Worm (Caenorhabditis elegans) whole organism, L1 larva: ENCODE results near the gene sdz-10.

Experiments used
- F16B12.6 ChIP-seq: fragments of 150-350 bp; optimal IDR thresholded peaks from 2 replicates; lab custom pipeline; 2014; ENCODE audit warnings: missing biosample characterization, missing genetic modification characterization
- Y116A8C.19 ChIP-seq: sonication (generic microtip); optimal IDR thresholded peaks from 2 replicates; lab custom pipeline; 2016; ENCODE audit warnings: missing compliant biosample characterization, missing genetic modification characterization, borderline replicate concordance
- ama-1 ChIP-seq: fragments of 150-350 bp; optimal IDR thresholded peaks from 2 replicates; lab custom pipeline; 2014
- ceh-82 ChIP-seq, 3 experiments: fragments of 150-350 bp in 1 of 3; sonication (generic microtip) in 2 of 3; optimal IDR thresholded peaks; 2 replicates each; lab custom pipeline; 2014 to 2017; ENCODE audit warnings: missing biosample characterization in 3 of 3, missing genetic modification characterization in 3 of 3
- ceh-88 ChIP-seq: fragments of 200-800 bp; sonication (Bioruptor generic); IDR thresholded peaks from 2 replicates; pipeline ENCODE4 v1.3.6; 2022; ENCODE audit warnings: missing genetic modification characterization, missing compliant biosample characterization
- ces-1 ChIP-seq: fragments of 150-350 bp; optimal IDR thresholded peaks from 2 replicates; lab custom pipeline; 2014; ENCODE audit warnings: missing biosample characterization, missing genetic modification reagents, missing genetic modification characterization
- dpl-1 ChIP-seq, 3 experiments: fragments of 150-350 bp in 2 of 3; sonication (generic microtip) in 1 of 3; optimal IDR thresholded peaks; 2 replicates each; lab custom pipeline; 2014 to 2017; ENCODE audit warnings: missing biosample characterization in 3 of 3, missing genetic modification characterization in 3 of 3, missing genetic modification reagents in 3 of 3
- efl-1 ChIP-seq, 4 experiments: fragments of 150-350 bp; optimal IDR thresholded peaks in 3 of 4; peaks in 1 of 4; 1 replicate in 1 of 4; 2 replicates in 3 of 4; lab custom pipeline; 2014; ENCODE audit warnings: missing biosample characterization in 2 of 4, missing genetic modification characterization in 2 of 4, missing genetic modification reagents in 2 of 4
- fkh-10 ChIP-seq: sonication (generic microtip); optimal IDR thresholded peaks from 2 replicates; lab custom pipeline; 2017; ENCODE audit warnings: missing biosample characterization, missing genetic modification reagents, missing genetic modification characterization
- fkh-8 ChIP-seq: sonication (generic microtip); optimal IDR thresholded peaks from 2 replicates; lab custom pipeline; 2016; ENCODE audit warnings: mild to moderate bottlenecking, missing genetic modification characterization, missing compliant biosample characterization
- fos-1 ChIP-seq: fragments of 150-350 bp; optimal IDR thresholded peaks from 2 replicates; lab custom pipeline; 2014; ENCODE audit warnings: missing biosample characterization, missing genetic modification characterization
- lin-14 ChIP-seq: fragments of 200-800 bp; sonication (Bioruptor generic); optimal IDR thresholded peaks from 2 replicates; lab custom pipeline; 2018; ENCODE audit warnings: mild to moderate bottlenecking, missing genetic modification characterization, moderate library complexity, missing compliant biosample characterization
- lin-35 ChIP-seq, 2 experiments: fragments of 150-350 bp; optimal IDR thresholded peaks; 2 replicates each; lab custom pipeline; 2014; ENCODE audit warnings: missing biosample characterization in 2 of 2, missing genetic modification characterization in 2 of 2, missing genetic modification reagents in 2 of 2
- lsy-2 ChIP-seq, 2 experiments: fragments of 150-350 bp; optimal IDR thresholded peaks; 2 replicates each; lab custom pipeline; 2014; ENCODE audit warnings: missing biosample characterization in 2 of 2, missing genetic modification characterization in 2 of 2
- mab-9 ChIP-seq: fragments of 200-800 bp; sonication (Bioruptor generic); IDR thresholded peaks from 2 replicates; pipeline ENCODE4 v1.3.6; 2022; ENCODE audit warnings: missing genetic modification reagents, missing genetic modification characterization, missing compliant biosample characterization
- mep-1 ChIP-seq: fragments of 150-350 bp; optimal IDR thresholded peaks from 2 replicates; lab custom pipeline; 2014; ENCODE audit warnings: missing biosample characterization, missing genetic modification characterization
- nhr-47 ChIP-seq: sonication (generic microtip); optimal IDR thresholded peaks from 2 replicates; lab custom pipeline; 2016; ENCODE audit warnings: mild to moderate bottlenecking, missing genetic modification characterization, moderate library complexity, missing compliant biosample characterization
- nhr-71 ChIP-seq: sonication (generic microtip); optimal IDR thresholded peaks from 2 replicates; lab custom pipeline; 2016; ENCODE audit warnings: mild to moderate bottlenecking, missing genetic modification characterization, moderate library complexity, missing compliant biosample characterization
- nhr-77 ChIP-seq: fragments of 150-350 bp; optimal IDR thresholded peaks from 2 replicates; lab custom pipeline; 2014; ENCODE audit warnings: missing biosample characterization, missing genetic modification characterization
- nhr-85 ChIP-seq: sonication (generic microtip); peaks from one replicate; lab custom pipeline; 2016; ENCODE audit warnings: missing genetic modification characterization, inconsistent platforms, missing compliant biosample characterization
- pax-3 ChIP-seq: fragments of 200-800 bp; sonication (Bioruptor generic); optimal IDR thresholded peaks from 2 replicates; lab custom pipeline; 2018; ENCODE audit warnings: mild to moderate bottlenecking, missing genetic modification characterization, moderate library complexity, missing compliant biosample characterization
- pqm-1 ChIP-seq: sonication (generic microtip); optimal IDR thresholded peaks from 3 replicates; lab custom pipeline; 2017; ENCODE audit warnings: missing biosample characterization, missing genetic modification characterization
- rnt-1 ChIP-seq: sonication (generic microtip); optimal IDR thresholded peaks from 2 replicates; lab custom pipeline; 2016; ENCODE audit warnings: mild to moderate bottlenecking, missing genetic modification characterization, moderate library complexity, missing compliant biosample characterization
- snu-23 ChIP-seq: sonication (generic microtip); optimal IDR thresholded peaks from 2 replicates; lab custom pipeline; 2016; ENCODE audit warnings: missing genetic modification characterization, missing compliant biosample characterization
- sptf-1 ChIP-seq: fragments of 150-350 bp; optimal IDR thresholded peaks from 2 replicates; lab custom pipeline; 2014; ENCODE audit warnings: missing biosample characterization, missing genetic modification characterization
- swsn-7 ChIP-seq: sonication (generic microtip); optimal IDR thresholded peaks from 2 replicates; lab custom pipeline; 2016; ENCODE audit warnings: missing genetic modification characterization, missing compliant biosample characterization
- unc-62 ChIP-seq: fragments of 150-350 bp; optimal IDR thresholded peaks from 2 replicates; lab custom pipeline; 2014; ENCODE audit warnings: missing biosample characterization, missing genetic modification reagents, missing genetic modification characterization
- unc-86 ChIP-seq: sonication (generic microtip); optimal IDR thresholded peaks from 2 replicates; lab custom pipeline; 2016; ENCODE audit warnings: missing genetic modification characterization, missing compliant biosample characterization

The sdz-10 gene

ce11 chrII:2736156-2736728 lies 35.8 kb downstream of the sdz-10 start, which contains the start of gene T05A8.8:
TSS of gene T05A8.8 (plus strand) at chrII:2736678.
- TF ChIP-seq ces-1 (GFP tag; lab: Kevin White, UChicago) (no peak), efl-1 (optimal IDR thresholded peaks at IDR 0.05; lab: Kevin White, UChicago) (no peak), efl-1 (GFP tag; optimal IDR thresholded peaks at IDR 0.05 in 1 of 2; lab: Kevin White, UChicago) (peak in 1 of 2 experiments; percentile 60), mab-9 (no peak), Y116A8C.19 (tag; lab: Kevin White, UChicago) (no peak), F16B12.6 (tag; lab: Kevin White, UChicago) (no peak)

- TF ChIP-seq rnt-1 (tag; lab: Kevin White, UChicago) (peak; percentile 0), efl-1 (optimal IDR thresholded peaks at IDR 0.05; lab: Kevin White, UChicago) (no peak), efl-1 (GFP tag; optimal IDR thresholded peaks at IDR 0.05 in 1 of 2; lab: Kevin White, UChicago) (peak in 1 of 2 experiments; percentile 24), fos-1 (tag; lab: Kevin White, UChicago) (no peak)
Measured at ce11 chrII:2735644-2736043, 36.4 kb downstream of the sdz-10 start.

- TF ChIP-seq fkh-8 (tag; lab: Kevin White, UChicago) (peak; percentile 39), sptf-1 (tag; lab: Kevin White, UChicago) (no peak)
Measured at ce11 chrII:2735192-2735591, 36.9 kb downstream of the sdz-10 start, which contains the start of gene wdr-31. TSS of gene wdr-31 (minus strand) at chrII:2735292.

DNA sequence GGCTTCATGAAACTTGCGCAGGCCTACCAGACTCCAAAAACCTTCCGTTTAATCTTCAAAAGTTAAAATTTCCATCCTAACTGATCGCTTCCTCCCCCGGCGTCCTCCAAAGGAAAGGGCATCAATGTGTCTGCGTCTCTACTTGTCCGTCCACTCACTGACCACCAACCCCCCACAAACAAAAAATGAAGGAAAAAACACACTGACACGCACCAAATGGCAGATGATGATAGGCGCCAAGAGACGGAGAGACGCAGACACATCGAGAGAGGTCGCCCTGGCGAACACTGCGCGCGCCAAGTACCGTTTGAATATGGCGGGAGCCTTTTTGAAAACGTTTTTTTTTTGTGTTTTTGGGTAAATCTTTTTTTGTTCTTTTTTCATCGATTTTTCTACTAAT lies 37.3 kb downstream of the sdz-10 start:
- TF ChIP-seq snu-23 (peak; percentile 33), ces-1 (GFP tag; lab: Kevin White, UChicago) (no peak), unc-86 (tag; lab: Kevin White, UChicago) (no peak), nhr-47 (tag; lab: Kevin White, UChicago) (peak; percentile 19), lin-14 (GFP tag; lab: Kevin White, UChicago) (peak; percentile 88), lsy-2 (tag; optimal IDR thresholded peaks at IDR 0.05; lab: Kevin White, UChicago) (peak in 1 of 2 experiments; percentile 38), pqm-1 (tag; lab: Kevin White, UChicago) (no peak), pax-3 (tag; lab: Kevin White, UChicago) (no peak), nhr-71 (tag; lab: Kevin White, UChicago) (peak; percentile 44), nhr-77 (tag; lab: Kevin White, UChicago) (no peak), fkh-8 (tag; lab: Kevin White, UChicago) (peak; percentile 5), ceh-88 (GFP tag; lab: Robert Waterston, UW) (no peak), dpl-1 (GFP tag; optimal IDR thresholded peaks at IDR 0.05; lab: Kevin White, UChicago) (peak in 2 of 3 experiments; percentile 12 to 21), unc-62 (GFP tag; lab: Kevin White, UChicago) (no peak), rnt-1 (tag; lab: Kevin White, UChicago) (peak; percentile 51), lin-35 (GFP tag; optimal IDR thresholded peaks at IDR 0.05; lab: Kevin White, UChicago) (peak in 1 of 2 experiments; percentile 4), ceh-82 (tag; optimal IDR thresholded peaks at IDR 0.05; lab: Kevin White, UChicago) (peak in 1 of 3 experiments; percentile 61), mep-1 (tag; lab: Kevin White, UChicago) (peak; percentile 22), swsn-7 (peak; percentile 7), efl-1 (optimal IDR thresholded peaks at IDR 0.05; lab: Kevin White, UChicago) (peak; percentile 40 to 44), efl-1 (GFP tag; optimal IDR thresholded peaks at IDR 0.05 in 1 of 2; lab: Kevin White, UChicago) (peak; percentile 0 to 93), nhr-85 (tag; lab: Kevin White, UChicago) (peak; percentile 53)
- TF ChIP-seq, all 84 proteins: peak for 14

ce11 chrII:2734266-2734665 lies 37.8 kb downstream of the sdz-10 start:
- TF ChIP-seq ama-1 (lab: Kevin White, UChicago) (no peak), Y116A8C.19 (tag; lab: Kevin White, UChicago) (no peak)

- TF ChIP-seq fkh-10 (GFP tag; lab: Kevin White, UChicago) (peak; percentile 63), unc-62 (GFP tag; lab: Kevin White, UChicago) (no peak), lin-14 (GFP tag; lab: Kevin White, UChicago) (peak; percentile 34)
Measured at ce11 chrII:2730647-2731046, 41.4 kb downstream of the sdz-10 start.
